Worm (Caenorhabditis elegans): ENCODE measurements around the gene K02D10.4.

DNA sequence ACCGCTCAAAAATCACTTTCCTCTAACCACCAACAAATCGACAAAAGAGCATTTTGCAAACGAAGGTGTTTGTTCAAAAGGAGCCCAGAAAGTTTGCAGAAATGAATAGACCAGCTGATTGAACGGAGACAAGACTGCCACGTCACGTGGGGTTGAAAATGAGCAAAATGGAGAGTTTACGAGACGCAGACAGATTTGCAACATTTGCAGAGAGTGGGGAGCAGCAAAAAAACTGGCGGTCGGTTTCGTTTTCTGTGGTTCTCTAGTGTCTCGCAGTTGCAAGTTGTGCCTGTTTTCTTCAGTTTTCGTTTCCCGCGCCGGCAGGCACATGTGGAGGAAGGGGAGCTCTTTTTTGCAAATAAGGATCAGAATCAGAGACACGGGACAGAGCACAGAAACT is 5.6 kb upstream of the K02D10.4 start:
- no peak for TF ChIP-seq ztf-11 (tag; optimal IDR thresholded peaks at IDR 0.05)
- TF ChIP-seq unc-130 (tag; optimal IDR thresholded peaks at IDR 0.05) = peak; percentile 45
- TF ChIP-seq nhr-11 (tag; optimal IDR thresholded peaks at IDR 0.05) = peak; percentile 20
- peak; percentile 44 for TF ChIP-seq skn-1 (tag; optimal IDR thresholded peaks at IDR 0.05)
- peak; percentile 7 for TF ChIP-seq fkh-10 (GFP tag; optimal IDR thresholded peaks at IDR 0.05)
- TF ChIP-seq mab-9 (GFP tag; IDR thresholded peaks at IDR 0.05) = no peak
- no peak for TF ChIP-seq C04F5.9 (tag; optimal IDR thresholded peaks at IDR 0.05)
